Fruit fly (Drosophila melanogaster): ENCODE data around the gene CG8004.
A peak's percentile ranks its signal among the peaks of the same experiment; 100 is the strongest.

The CG8004 gene

dm6 chr3L:19951868-19952267 lies 23.6 kb upstream of the CG8004 start, which contains the start of gene CG34258:
Gene CG34258, minus strand, starts transcription at chr3L:19951968.
- TF ChIP-seq fd59A (GFP tag; optimal IDR thresholded peaks at IDR 0.05): no peak
- TF ChIP-seq CG11762 (GFP tag; optimal IDR thresholded peaks at IDR 0.05; ENCODE audit: insufficient read depth): no peak
- no peak for TF ChIP-seq CG7368 (GFP tag; optimal IDR thresholded peaks at IDR 0.05)
- TF ChIP-seq CG34406 (GFP tag; optimal IDR thresholded peaks at IDR 0.05): no peak
- no peak for TF ChIP-seq CG11902 (GFP tag; optimal IDR thresholded peaks at IDR 0.05)
- TF ChIP-seq eg (GFP tag; IDR thresholded peaks at IDR 0.05): no peak

DNA sequence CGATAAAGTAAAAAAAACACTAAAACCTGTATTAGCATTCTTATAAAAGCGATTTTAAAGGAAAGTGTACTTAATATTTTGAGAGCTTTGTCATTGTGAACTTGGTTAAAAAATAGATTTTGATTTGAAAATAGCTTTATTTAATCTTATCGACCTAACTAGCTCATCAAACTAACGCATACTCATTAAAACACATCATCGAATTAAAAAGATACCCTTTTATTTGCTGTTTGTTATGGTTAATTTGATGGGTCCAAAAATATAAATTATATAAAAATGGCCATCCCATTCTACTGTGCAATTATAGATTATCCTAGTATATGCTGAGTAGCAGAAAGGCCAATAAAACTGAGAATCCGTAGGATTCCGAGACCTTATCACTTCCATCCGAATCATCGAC lies 22.7 kb upstream of the CG8004 start, which contains the start of gene CG32219:
CG32219 (minus strand) TSS at position 101 of the 400 bp plus-strand sequence.
- TF ChIP-seq CG16779 (tag; optimal IDR thresholded peaks at IDR 0.05): no peak
- TF ChIP-seq Gug (GFP tag; IDR thresholded peaks at IDR 0.05): no peak
- TF ChIP-seq CG6163 (GFP tag; IDR thresholded peaks at IDR 0.05): no peak

dm6 chr3L:19945469-19945868 lies 17.2 kb upstream of the CG8004 start:
- TF ChIP-seq pdm3 (GFP tag; optimal IDR thresholded peaks at IDR 0.05) (no peak), CG7368 (GFP tag; optimal IDR thresholded peaks at IDR 0.05) (no peak), vri (GFP tag; optimal IDR thresholded peaks at IDR 0.05) (peak; percentile 39), topi (GFP tag; optimal IDR thresholded peaks at IDR 0.05) (no peak), net (GFP tag; optimal IDR thresholded peaks at IDR 0.05) (no peak), dsx (GFP tag; optimal IDR thresholded peaks at IDR 0.05; ENCODE audit: poor library complexity, severe bottlenecking) (no peak), CG16779 (tag; optimal IDR thresholded peaks at IDR 0.05) (no peak), Ets21C (GFP tag; optimal IDR thresholded peaks at IDR 0.05) (no peak), Met (GFP tag; optimal IDR thresholded peaks at IDR 0.05) (no peak), fd59A (GFP tag; optimal IDR thresholded peaks at IDR 0.05) (no peak), Sox15 (GFP tag; optimal IDR thresholded peaks at IDR 0.05) (no peak), CG11902 (GFP tag; optimal IDR thresholded peaks at IDR 0.05) (no peak), CG1621 (tag; optimal IDR thresholded peaks at IDR 0.05) (no peak), salr (GFP tag; optimal IDR thresholded peaks at IDR 0.05) (no peak), svp (GFP tag) (peak; percentile 64), Hr4 (GFP tag; optimal IDR thresholded peaks at IDR 0.05) (no peak), CG11762 (GFP tag; optimal IDR thresholded peaks at IDR 0.05; ENCODE audit: insufficient read depth) (no peak)

DNA sequence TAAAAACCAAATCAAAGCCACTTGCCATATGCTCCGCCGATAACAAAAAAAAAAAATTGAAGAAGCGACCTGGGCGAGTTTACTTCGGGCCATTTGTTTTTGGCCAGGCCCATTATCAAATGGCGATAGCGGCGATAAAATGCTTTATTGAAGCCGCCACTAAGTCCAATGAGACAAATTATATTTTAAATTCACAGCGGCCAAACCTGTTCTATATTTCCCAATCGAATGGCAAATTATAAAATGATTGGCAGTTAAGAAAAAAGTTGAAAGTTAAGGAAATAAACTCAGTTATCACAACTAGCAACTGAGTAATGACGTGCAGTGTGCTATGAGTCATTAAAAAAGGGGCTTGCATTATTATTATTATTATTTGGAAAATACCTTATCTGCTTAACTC lies 12.9 kb upstream of the CG8004 start:
- TF ChIP-seq CG6163 (GFP tag; IDR thresholded peaks at IDR 0.05): no peak
- no peak for TF ChIP-seq Met (GFP tag; optimal IDR thresholded peaks at IDR 0.05)
- TF ChIP-seq Hr4 (GFP tag; optimal IDR thresholded peaks at IDR 0.05): no peak
- no peak for TF ChIP-seq Sox102F (GFP tag; optimal IDR thresholded peaks at IDR 0.05)
- no peak for TF ChIP-seq CG11294 (GFP tag; IDR thresholded peaks at IDR 0.05)

- TF ChIP-seq CG10631 (GFP tag; optimal IDR thresholded peaks at IDR 0.05): no peak
These were observed 12.0 kb upstream of the CG8004 start for dm6 chr3L:19940349-19940748.

DNA sequence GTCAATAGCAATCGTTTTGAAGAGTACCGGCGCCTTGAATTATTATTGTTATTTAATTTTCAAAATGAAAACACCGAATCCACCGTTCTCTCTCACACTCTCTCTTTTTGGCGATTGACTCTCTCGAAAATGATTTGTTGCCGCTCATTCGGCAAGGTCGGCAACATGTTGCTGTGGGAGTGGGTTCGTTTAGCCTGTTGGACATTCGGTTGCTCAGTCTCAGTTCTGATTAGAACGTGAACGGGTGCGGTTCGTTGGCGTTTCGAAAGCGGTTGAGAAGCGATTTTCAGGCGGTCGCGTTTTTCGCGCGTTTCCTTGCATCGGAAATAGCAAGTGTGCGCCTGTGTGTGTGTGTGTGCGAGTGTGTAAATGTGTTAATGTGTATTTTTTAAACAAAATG lies 10.7 kb upstream of the CG8004 start, which contains the start of gene Ac76E:
Ac76E (plus strand) TSS at position 264 of the 400 bp plus-strand sequence.
- TF ChIP-seq Lpt (GFP tag; optimal IDR thresholded peaks at IDR 0.05): no peak
- peak; percentile 27 for TF ChIP-seq vri (GFP tag; optimal IDR thresholded peaks at IDR 0.05)
- TF ChIP-seq Ets21C (GFP tag; optimal IDR thresholded peaks at IDR 0.05): no peak
- TF ChIP-seq Eip78C (GFP tag): peak; percentile 40
- TF ChIP-seq fkh (GFP tag; optimal IDR thresholded peaks at IDR 0.05): peak; percentile 13
- TF ChIP-seq CG15336 (GFP tag; IDR thresholded peaks at IDR 0.05): 0 out of 2 replicates have a peak, but pooled peaks have one; percentile 24
- no peak for TF ChIP-seq CG11902 (GFP tag; optimal IDR thresholded peaks at IDR 0.05)
- TF ChIP-seq ss (GFP tag; optimal IDR thresholded peaks at IDR 0.05): no peak
- TF ChIP-seq Gug (GFP tag; IDR thresholded peaks at IDR 0.05): no peak
- TF ChIP-seq Hr39 (GFP tag; optimal IDR thresholded peaks at IDR 0.05): peak; percentile 54
- no peak for TF ChIP-seq eg (GFP tag; IDR thresholded peaks at IDR 0.05)
- TF ChIP-seq CG10631 (GFP tag; optimal IDR thresholded peaks at IDR 0.05): no peak
